Worm (Caenorhabditis elegans) whole organism, L1 larva: ENCODE results near the gene dpy-2.

Source experiments
- C34B4.2 ChIP-seq: sonication (generic microtip); optimal IDR thresholded peaks from 2 replicates; lab custom pipeline; 2017; ENCODE audit warnings: mild to moderate bottlenecking, missing genetic modification characterization, missing compliant biosample characterization
- alr-1 ChIP-seq: fragments of 200-800 bp; sonication (Bioruptor generic); optimal IDR thresholded peaks from 2 replicates; lab custom pipeline; 2018; ENCODE audit warnings: borderline replicate concordance, mild to moderate bottlenecking, missing genetic modification characterization, missing compliant biosample characterization
- aly-2 ChIP-seq: fragments of 150-350 bp; optimal IDR thresholded peaks from 2 replicates; lab custom pipeline; 2014; ENCODE audit warnings: missing biosample characterization, missing genetic modification characterization
- ceh-88 ChIP-seq: fragments of 200-800 bp; sonication (Bioruptor generic); IDR thresholded peaks from 2 replicates; pipeline ENCODE4 v1.3.6; 2022; ENCODE audit warnings: missing genetic modification characterization, missing compliant biosample characterization
- dsc-1 ChIP-seq: sonication (generic microtip); optimal IDR thresholded peaks from 2 replicates; lab custom pipeline; 2016; ENCODE audit warnings: mild to moderate bottlenecking, missing genetic modification characterization, missing compliant biosample characterization
- efl-1 ChIP-seq, 4 experiments: fragments of 150-350 bp; optimal IDR thresholded peaks in 3 of 4; peaks in 1 of 4; 1 replicate in 1 of 4; 2 replicates in 3 of 4; lab custom pipeline; 2014; ENCODE audit warnings: missing biosample characterization in 2 of 4, missing genetic modification characterization in 2 of 4, missing genetic modification reagents in 2 of 4
- egl-13 ChIP-seq: sonication (generic microtip); optimal IDR thresholded peaks from 2 replicates; lab custom pipeline; 2016; ENCODE audit warnings: missing genotype, missing genetic modification reagents, missing genetic modification characterization, missing compliant biosample characterization
- egl-27 ChIP-seq, 2 experiments: fragments of 150-350 bp in 1 of 2; sonication (generic microtip); optimal IDR thresholded peaks; 3 replicates each; lab custom pipeline; 2017 to 2018; ENCODE audit warnings: missing biosample characterization in 2 of 2, missing genetic modification characterization in 2 of 2, missing genetic modification reagents in 2 of 2
- fkh-10 ChIP-seq: sonication (generic microtip); optimal IDR thresholded peaks from 2 replicates; lab custom pipeline; 2017; ENCODE audit warnings: missing biosample characterization, missing genetic modification reagents, missing genetic modification characterization
- fkh-8 ChIP-seq: sonication (generic microtip); optimal IDR thresholded peaks from 2 replicates; lab custom pipeline; 2016; ENCODE audit warnings: mild to moderate bottlenecking, missing genetic modification characterization, missing compliant biosample characterization
- fos-1 ChIP-seq: fragments of 150-350 bp; optimal IDR thresholded peaks from 2 replicates; lab custom pipeline; 2014; ENCODE audit warnings: missing biosample characterization, missing genetic modification characterization
- grh-1 ChIP-seq: fragments of 200-800 bp; sonication (Bioruptor generic); IDR thresholded peaks from 2 replicates; pipeline ENCODE4 v1.3.6; 2022; ENCODE audit warnings: missing genetic modification reagents, missing genetic modification characterization, missing compliant biosample characterization
- hlh-17 ChIP-seq: fragments of 200-800 bp; sonication (Bioruptor generic); optimal IDR thresholded peaks from 2 replicates; lab custom pipeline; 2018; ENCODE audit warnings: missing genetic modification characterization, mild to moderate bottlenecking, missing compliant biosample characterization, moderate library complexity, borderline replicate concordance
- jun-1 ChIP-seq: fragments of 150-350 bp; optimal IDR thresholded peaks from 2 replicates; lab custom pipeline; 2014; ENCODE audit warnings: missing biosample characterization, missing genetic modification reagents, missing genetic modification characterization
- lin-13 ChIP-seq: fragments of 150-350 bp; optimal IDR thresholded peaks from 2 replicates; lab custom pipeline; 2014; ENCODE audit warnings: missing biosample characterization, missing genetic modification reagents, missing genetic modification characterization
- lin-14 ChIP-seq: fragments of 200-800 bp; sonication (Bioruptor generic); optimal IDR thresholded peaks from 2 replicates; lab custom pipeline; 2018; ENCODE audit warnings: mild to moderate bottlenecking, missing genetic modification characterization, moderate library complexity, missing compliant biosample characterization
- mab-9 ChIP-seq: fragments of 200-800 bp; sonication (Bioruptor generic); IDR thresholded peaks from 2 replicates; pipeline ENCODE4 v1.3.6; 2022; ENCODE audit warnings: missing genetic modification reagents, missing genetic modification characterization, missing compliant biosample characterization
- mdl-1 ChIP-seq, 2 experiments: fragments of 150-350 bp; optimal IDR thresholded peaks; 2 replicates each; lab custom pipeline; 2014 to 2017; ENCODE audit warnings: missing biosample characterization in 2 of 2, missing genetic modification characterization in 2 of 2, inconsistent platforms in 1 of 2
- mef-2 ChIP-seq: fragments of 150-350 bp; optimal IDR thresholded peaks from 2 replicates; lab custom pipeline; 2014; ENCODE audit warnings: missing biosample characterization, missing genetic modification characterization
- mep-1 ChIP-seq: fragments of 150-350 bp; optimal IDR thresholded peaks from 2 replicates; lab custom pipeline; 2014; ENCODE audit warnings: missing biosample characterization, missing genetic modification characterization
- nhr-11 ChIP-seq: fragments of 150-350 bp; optimal IDR thresholded peaks from 2 replicates; lab custom pipeline; 2014; ENCODE audit warnings: missing biosample characterization, missing genetic modification characterization
- nhr-20 ChIP-seq: sonication (generic microtip); optimal IDR thresholded peaks from 2 replicates; lab custom pipeline; 2016; ENCODE audit warnings: mild to moderate bottlenecking, missing genetic modification characterization, missing compliant biosample characterization
- nhr-28 ChIP-seq: fragments of 150-350 bp; optimal IDR thresholded peaks from 2 replicates; lab custom pipeline; 2014; ENCODE audit warnings: missing biosample characterization, missing genetic modification characterization
- nhr-71 ChIP-seq: sonication (generic microtip); optimal IDR thresholded peaks from 2 replicates; lab custom pipeline; 2016; ENCODE audit warnings: mild to moderate bottlenecking, missing genetic modification characterization, moderate library complexity, missing compliant biosample characterization
- nhr-85 ChIP-seq: sonication (generic microtip); peaks from one replicate; lab custom pipeline; 2016; ENCODE audit warnings: missing genetic modification characterization, inconsistent platforms, missing compliant biosample characterization
- nhr-90 ChIP-seq: sonication (generic microtip); optimal IDR thresholded peaks from 2 replicates; lab custom pipeline; 2016; ENCODE audit warnings: mild to moderate bottlenecking, missing genetic modification characterization, missing compliant biosample characterization; ENCODE audit not compliant: poor library complexity
- pag-3 ChIP-seq: sonication (generic microtip); optimal IDR thresholded peaks from 2 replicates; lab custom pipeline; 2017; ENCODE audit warnings: missing genetic modification characterization, mild to moderate bottlenecking, missing compliant biosample characterization, antibody characterized with exemption, borderline replicate concordance; ENCODE audit not compliant: insufficient read depth
- pax-3 ChIP-seq: fragments of 200-800 bp; sonication (Bioruptor generic); optimal IDR thresholded peaks from 2 replicates; lab custom pipeline; 2018; ENCODE audit warnings: mild to moderate bottlenecking, missing genetic modification characterization, moderate library complexity, missing compliant biosample characterization
- rnt-1 ChIP-seq: sonication (generic microtip); optimal IDR thresholded peaks from 2 replicates; lab custom pipeline; 2016; ENCODE audit warnings: mild to moderate bottlenecking, missing genetic modification characterization, moderate library complexity, missing compliant biosample characterization
- snu-23 ChIP-seq: sonication (generic microtip); optimal IDR thresholded peaks from 2 replicates; lab custom pipeline; 2016; ENCODE audit warnings: missing genetic modification characterization, missing compliant biosample characterization
- sox-4 ChIP-seq: sonication (generic microtip); optimal IDR thresholded peaks from 2 replicates; lab custom pipeline; 2016; ENCODE audit warnings: missing genetic modification characterization, missing compliant biosample characterization
- tbx-2 ChIP-seq: sonication (generic microtip); optimal IDR thresholded peaks from 2 replicates; lab custom pipeline; 2016; ENCODE audit warnings: missing genetic modification characterization, missing compliant biosample characterization
- tlp-1 ChIP-seq: fragments of 150-350 bp; optimal IDR thresholded peaks from 2 replicates; lab custom pipeline; 2014; ENCODE audit warnings: missing biosample characterization, missing genetic modification characterization
- unc-130 ChIP-seq: fragments of 150-350 bp; optimal IDR thresholded peaks from 2 replicates; lab custom pipeline; 2017; ENCODE audit warnings: missing biosample characterization, missing genetic modification characterization, inconsistent platforms
- unc-62 ChIP-seq: fragments of 150-350 bp; optimal IDR thresholded peaks from 2 replicates; lab custom pipeline; 2014; ENCODE audit warnings: missing biosample characterization, missing genetic modification reagents, missing genetic modification characterization
- xbp-1 ChIP-seq: sonication (generic microtip); optimal IDR thresholded peaks from 2 replicates; lab custom pipeline; 2016; ENCODE audit warnings: missing genetic modification characterization, missing compliant biosample characterization
- zip-4 ChIP-seq: fragments of 200-800 bp; sonication (Bioruptor generic); optimal IDR thresholded peaks from 2 replicates; lab custom pipeline; 2018; ENCODE audit warnings: mild to moderate bottlenecking, missing genetic modification characterization, moderate library complexity, missing compliant biosample characterization
- ztf-4 ChIP-seq: fragments of 150-350 bp; optimal IDR thresholded peaks from 2 replicates; lab custom pipeline; 2014; ENCODE audit warnings: missing biosample characterization, missing genetic modification characterization

The dpy-2 gene

ce11 chrII:6745783-6746182 lies 31.7 kb downstream of the dpy-2 start, which contains the start of gene ins-14:
Gene ins-14 (minus strand): TSS chrII:6745814.
- TF ChIP-seq efl-1 (optimal IDR thresholded peaks at IDR 0.05; lab: Kevin White, UChicago) (no peak), efl-1 (GFP tag; optimal IDR thresholded peaks at IDR 0.05 in 1 of 2; lab: Kevin White, UChicago) (peak in 1 of 2 experiments; percentile 75), nhr-90 (tag; lab: Kevin White, UChicago) (no peak), zip-4 (GFP tag; lab: Kevin White, UChicago) (no peak), fkh-8 (tag; lab: Kevin White, UChicago) (peak; percentile 80), egl-13 (tag; lab: Kevin White, UChicago) (peak; percentile 60), nhr-20 (peak; percentile 4), dsc-1 (tag; lab: Kevin White, UChicago) (peak; percentile 96), sox-4 (peak; percentile 28), fos-1 (tag; lab: Kevin White, UChicago) (peak; percentile 33), tlp-1 (no peak), pax-3 (peak; percentile 50), nhr-71 (tag; lab: Kevin White, UChicago) (peak; percentile 53)

ce11 chrII:6746404-6746803 lies 32.3 kb downstream of the dpy-2 start, which contains the start of gene F41G3.5:
Gene F41G3.5 (plus strand): TSS chrII:6746704.
- TF ChIP-seq pag-3 (tag; lab: Kevin White, UChicago) (no peak), efl-1 (optimal IDR thresholded peaks at IDR 0.05; lab: Kevin White, UChicago) (no peak), efl-1 (GFP tag; optimal IDR thresholded peaks at IDR 0.05 in 1 of 2; lab: Kevin White, UChicago) (no peak), pax-3 (no peak), mdl-1 (tag; optimal IDR thresholded peaks at IDR 0.05; lab: Kevin White, UChicago) (no peak), ztf-4 (tag; lab: Kevin White, UChicago) (no peak), aly-2 (tag; lab: Kevin White, UChicago) (no peak), dsc-1 (tag; lab: Kevin White, UChicago) (no peak), lin-13 (no peak), tbx-2 (tag; lab: Kevin White, UChicago) (no peak)

ce11 chrII:6749422-6749821 lies 35.3 kb downstream of the dpy-2 start, which contains the start of gene F41G3.10:
Gene F41G3.10 (minus strand): TSS chrII:6749522.
- no peak for TF ChIP-seq alr-1
- TF ChIP-seq unc-62 (GFP tag; lab: Kevin White, UChicago), result no peak
- no peak for TF ChIP-seq efl-1 (optimal IDR thresholded peaks at IDR 0.05; lab: Kevin White, UChicago)
- TF ChIP-seq efl-1 (GFP tag; optimal IDR thresholded peaks at IDR 0.05 in 1 of 2; lab: Kevin White, UChicago), result no peak
- no peak for TF ChIP-seq aly-2 (tag; lab: Kevin White, UChicago)
- TF ChIP-seq unc-130 (tag; lab: Kevin White, UChicago), result no peak
- TF ChIP-seq fkh-8 (tag; lab: Kevin White, UChicago), result no peak
- no peak for TF ChIP-seq lin-14 (GFP tag; lab: Kevin White, UChicago)
- TF ChIP-seq jun-1 (tag; lab: Kevin White, UChicago), result no peak
- no peak for TF ChIP-seq egl-13 (tag; lab: Kevin White, UChicago)

ce11 chrII:6750929-6751328 lies 36.8 kb downstream of the dpy-2 start, which contains the start of gene F41G3.20:
Gene F41G3.20 (minus strand): TSS chrII:6751029.
- TF ChIP-seq fkh-10 (GFP tag; lab: Kevin White, UChicago), result no peak
- TF ChIP-seq jun-1 (tag; lab: Kevin White, UChicago), result no peak
- no peak for TF ChIP-seq xbp-1 (tag; lab: Kevin White, UChicago)
- no peak for TF ChIP-seq nhr-90 (tag; lab: Kevin White, UChicago)
- no peak for TF ChIP-seq mab-9 (GFP tag; lab: Robert Waterston, UW)
- TF ChIP-seq grh-1 (GFP tag; lab: Robert Waterston, UW), result no peak
- TF ChIP-seq snu-23 (GFP tag; lab: Kevin White, UChicago), result no peak
- no peak for TF ChIP-seq nhr-85
- no peak for TF ChIP-seq egl-27 (tag; optimal IDR thresholded peaks at IDR 0.05; lab: Kevin White, UChicago)
- TF ChIP-seq nhr-28, result no peak
- TF ChIP-seq mef-2 (tag; lab: Kevin White, UChicago), result no peak
- no peak for TF ChIP-seq ceh-88
- TF ChIP-seq C34B4.2 (tag; lab: Kevin White, UChicago), result no peak
- no peak for TF ChIP-seq mep-1
- no peak for TF ChIP-seq hlh-17 (GFP tag; lab: Kevin White, UChicago)
- TF ChIP-seq rnt-1 (tag; lab: Kevin White, UChicago), result no peak
- TF ChIP-seq nhr-11 (tag; lab: Kevin White, UChicago), result no peak
- TF ChIP-seq, all 84 proteins: peak for 0
